Fruit fly (Drosophila melanogaster): Measurements from ENCODE around the gene Ugalt.

Ugalt gene

DNA sequence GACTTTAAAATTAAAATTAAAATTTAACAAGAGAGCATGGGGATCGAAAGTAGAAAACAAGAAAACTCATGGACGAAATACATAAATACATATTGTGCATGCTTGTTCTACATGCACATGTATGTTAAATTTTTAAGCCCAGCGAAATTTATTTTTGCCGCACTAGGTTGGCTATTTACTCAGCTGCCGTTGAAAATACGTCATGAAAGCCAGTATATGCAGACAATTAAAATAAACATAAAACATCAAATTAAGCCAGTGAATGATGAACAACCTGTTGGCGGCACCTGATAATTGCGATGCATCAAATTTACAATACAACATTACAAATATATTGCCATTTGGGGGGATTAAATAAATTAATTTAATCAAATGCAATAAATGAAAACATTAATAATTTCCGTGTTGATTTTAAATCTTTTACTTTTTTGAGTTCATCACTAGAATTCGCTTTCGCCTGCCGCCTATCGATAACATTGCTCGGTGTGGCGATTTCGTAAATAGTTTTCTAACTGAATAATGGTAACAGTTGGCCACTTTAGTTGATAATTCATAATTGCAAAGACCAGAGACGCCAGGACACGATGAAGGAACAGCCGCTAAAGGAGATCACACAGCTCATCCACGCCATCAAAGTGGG, 602 bp upstream of the Ugalt start, which contains the start of gene eIF2Bbeta (continued):
- no peak for TF ChIP-seq Rx (GFP tag; IDR thresholded peaks at IDR 0.05)
- TF ChIP-seq CG6689 (GFP tag; IDR thresholded peaks at IDR 0.05) = no peak
- TF ChIP-seq unc-4 (GFP tag; IDR thresholded peaks at IDR 0.05; ENCODE audit: partially characterized antibody) = no peak
- TF ChIP-seq Ets65A (GFP tag) = peak; percentile 64
- no peak for TF ChIP-seq CG8765 (GFP tag; IDR thresholded peaks at IDR 0.05)
- no peak for TF ChIP-seq CG8290 (GFP tag; optimal IDR thresholded peaks at IDR 0.05)
- peak in 1 of 2 experiments; percentile 15 for TF ChIP-seq CG8290 (tag; optimal IDR thresholded peaks at IDR 0.05)
- no peak for TF ChIP-seq klu (GFP tag; IDR thresholded peaks at IDR 0.05)
- peak; percentile 87 for TF ChIP-seq Sry-β (GFP tag; optimal IDR thresholded peaks at IDR 0.05)
- TF ChIP-seq sug (tag; optimal IDR thresholded peaks at IDR 0.05) = no peak
- TF ChIP-seq phol (tag; optimal IDR thresholded peaks at IDR 0.05) = no peak
- no peak for TF ChIP-seq CG17328 (GFP tag; IDR thresholded peaks at IDR 0.05)
- TF ChIP-seq Trl (optimal IDR thresholded peaks at IDR 0.05) = no peak
- no peak for TF ChIP-seq Trl (GFP tag; optimal IDR thresholded peaks at IDR 0.05)
- TF ChIP-seq gsb-n (tag; optimal IDR thresholded peaks at IDR 0.05) = no peak
- peak; percentile 39 for TF ChIP-seq Sry-δ (GFP tag; optimal IDR thresholded peaks at IDR 0.05)
- no peak for TF ChIP-seq Hmx (GFP tag; optimal IDR thresholded peaks at IDR 0.05)
- TF ChIP-seq al (GFP tag; IDR thresholded peaks at IDR 0.05) = no peak
- TF ChIP-seq vnd (GFP tag; IDR thresholded peaks at IDR 0.05; ENCODE audit: partially characterized antibody) = no peak
- TF ChIP-seq Dref (GFP tag; IDR thresholded peaks at IDR 0.05) = peak; percentile 62
- peak; percentile 45 for TF ChIP-seq amos (GFP tag; IDR thresholded peaks at IDR 0.05; ENCODE audit: partially characterized antibody)
- TF ChIP-seq Scr (GFP tag; IDR thresholded peaks at IDR 0.05; ENCODE audit: partially characterized antibody) = 0 out of 2 replicates have a peak, but pooled peaks have one; percentile 21
- no peak for TF ChIP-seq CG6272 (GFP tag; IDR thresholded peaks at IDR 0.05)
- TF ChIP-seq MBD-R2 (GFP tag; IDR thresholded peaks at IDR 0.05) = peak; percentile 44; the same call in 1 of the 2 replicates
- TF ChIP-seq CG3995 (GFP tag; optimal IDR thresholded peaks at IDR 0.05) = no peak
- no peak for TF ChIP-seq peb (GFP tag; IDR thresholded peaks at IDR 0.05)
- TF ChIP-seq CG9437 (GFP tag; optimal IDR thresholded peaks at IDR 0.05) = no peak
- TF ChIP-seq CG3847 (GFP tag; IDR thresholded peaks at IDR 0.05) = no peak
- no peak for TF ChIP-seq CG6791 (GFP tag; IDR thresholded peaks at IDR 0.05; ENCODE audit: partially characterized antibody)
- TF ChIP-seq CG1832 (GFP tag; optimal IDR thresholded peaks at IDR 0.05) = no peak
- no peak for TF ChIP-seq Dip2 (GFP tag; IDR thresholded peaks at IDR 0.05)
- no peak for TF ChIP-seq sqz (GFP tag; optimal IDR thresholded peaks at IDR 0.05)
- peak; percentile 46; the same call in 1 of the 3 replicates for TF ChIP-seq row (GFP tag; IDR thresholded peaks at IDR 0.05)
- TF ChIP-seq gt (GFP tag; IDR thresholded peaks at IDR 0.05) = no peak
- TF ChIP-seq CG1233 (GFP tag; optimal IDR thresholded peaks at IDR 0.05) = no peak
- no peak for TF ChIP-seq CG12744 (GFP tag; optimal IDR thresholded peaks at IDR 0.05)
- no peak for TF ChIP-seq CG11093 (GFP tag; IDR thresholded peaks at IDR 0.05)
- TF ChIP-seq CG13775 (GFP tag; optimal IDR thresholded peaks at IDR 0.05) = no peak
- no peak for TF ChIP-seq ro (GFP tag; IDR thresholded peaks at IDR 0.05)
- peak; percentile 60 for TF ChIP-seq BEAF-32 (GFP tag; optimal IDR thresholded peaks at IDR 0.05)
- no peak for TF ChIP-seq MTF-1 (GFP tag; optimal IDR thresholded peaks at IDR 0.05; ENCODE audit: borderline replicate concordance)
- TF ChIP-seq CG1603 (tag; optimal IDR thresholded peaks at IDR 0.05) = peak; percentile 5
- no peak for TF ChIP-seq ci (GFP tag; IDR thresholded peaks at IDR 0.05)
- TF ChIP-seq CG5953 (GFP tag; IDR thresholded peaks at IDR 0.05) = no peak
- no peak for TF ChIP-seq Bdp1 (GFP tag; optimal IDR thresholded peaks at IDR 0.05)
- no peak for TF ChIP-seq CG11723 (GFP tag; optimal IDR thresholded peaks at IDR 0.05)
- TF ChIP-seq Doc3 (GFP tag; IDR thresholded peaks at IDR 0.05; ENCODE audit: partially characterized antibody) = 0 out of 3 replicates have a peak, but pooled peaks have one; percentile 20
- no peak for TF ChIP-seq NK7.1 (GFP tag; optimal IDR thresholded peaks at IDR 0.05)
- TF ChIP-seq Hey (tag; optimal IDR thresholded peaks at IDR 0.05) = no peak
- peak; percentile 56 for TF ChIP-seq MESR4 (GFP tag; optimal IDR thresholded peaks at IDR 0.05)
- TF ChIP-seq gfzf (GFP tag; optimal IDR thresholded peaks at IDR 0.05) = peak; percentile 31

Data from whole organism, embryonic.